Worm (Caenorhabditis elegans) whole organism, L2 larva: Measurements from ENCODE around the gene metl-18.

Experiments used
- skn-1 ChIP-seq: sonication (generic microtip); optimal IDR thresholded peaks from 2 replicates; lab custom pipeline; 2017; ENCODE audit warnings: missing biosample characterization, missing genetic modification characterization
- unc-62 ChIP-seq: fragments of 150-350 bp; optimal IDR thresholded peaks from 2 replicates; lab custom pipeline; 2014; ENCODE audit warnings: missing biosample characterization, missing genetic modification reagents, missing genetic modification characterization

ce11 chrIII:3470433-3470832 lies 44.9 kb downstream of the metl-18 start:
- peak; percentile 1 for TF ChIP-seq unc-62 (GFP tag; lab: Kevin White, UChicago)
- TF ChIP-seq skn-1 (tag; lab: Kevin White, UChicago) = no peak
